Fruit fly (Drosophila melanogaster) whole organism, embryonic: ENCODE results near the gene veli.

Experiments
- Atf3 ChIP-seq: fragments of 200-800 bp; sonication (Bioruptor generic); optimal IDR thresholded peaks from 3 replicates; lab custom pipeline; 2016; ENCODE audit warnings: missing biosample characterization, missing genetic modification characterization
- BEAF-32 ChIP-seq: fragments of 200-800 bp; sonication (Bioruptor generic); optimal IDR thresholded peaks from 3 replicates; lab custom pipeline; 2017; ENCODE audit warnings: missing biosample characterization, missing genetic modification characterization, mild to moderate bottlenecking, moderate library complexity, missing genetic modification reagents
- Blimp-1 ChIP-seq: fragments of 200-800 bp; sonication (Bioruptor generic); optimal IDR thresholded peaks from 3 replicates; lab custom pipeline; 2018; ENCODE audit warnings: missing biosample characterization, missing genetic modification characterization, mild to moderate bottlenecking, moderate library complexity, missing genetic modification reagents
- CG10274 ChIP-seq: fragments of 200-800 bp; sonication (Bioruptor generic); optimal IDR thresholded peaks from 3 replicates; lab custom pipeline; 2017; ENCODE audit warnings: missing biosample characterization, mild to moderate bottlenecking, missing genetic modification characterization
- CG11247 ChIP-seq: fragments of 200-800 bp; sonication (Bioruptor generic); IDR thresholded peaks from 2 replicates; pipeline ENCODE4 v1.3.6; 2022; ENCODE audit warnings: missing biosample characterization, missing genetic modification characterization
- CG11398 ChIP-seq: fragments of 200-800 bp; sonication (Bioruptor generic); optimal IDR thresholded peaks from 2 replicates; lab custom pipeline; 2016; ENCODE audit warnings: missing biosample characterization, missing genetic modification characterization
- CG11696 ChIP-seq: fragments of 200-800 bp; sonication (Bioruptor generic); IDR thresholded peaks from 2 replicates; pipeline ENCODE4 v1.3.6; 2022; ENCODE audit warnings: missing biosample characterization, missing genetic modification characterization
- CG12219 ChIP-seq: fragments of 200-800 bp; sonication (Bioruptor generic); optimal IDR thresholded peaks from 3 replicates; lab custom pipeline; 2018; ENCODE audit warnings: missing biosample characterization, mild to moderate bottlenecking, missing genetic modification characterization
- CG13287 ChIP-seq: fragments of 200-800 bp; sonication (Bioruptor generic); IDR thresholded peaks from 2 replicates; pipeline ENCODE4 v1.3.6; 2022; ENCODE audit warnings: missing biosample characterization, missing genetic modification characterization; ENCODE audit not compliant: partially characterized antibody
- CG15011 ChIP-seq: fragments of 200-800 bp; sonication (Bioruptor generic); optimal IDR thresholded peaks from 3 replicates; lab custom pipeline; 2018; ENCODE audit warnings: missing biosample characterization, mild to moderate bottlenecking, missing genetic modification characterization
- CG1602 ChIP-seq: fragments of 200-800 bp; sonication (Bioruptor generic); optimal IDR thresholded peaks from 3 replicates; lab custom pipeline; 2016; ENCODE audit warnings: missing biosample characterization, missing genetic modification characterization
- CG16813 ChIP-seq: fragments of 200-800 bp; sonication (Bioruptor generic); IDR thresholded peaks from 3 replicates; pipeline ENCODE4 v1.3.6; 2022; ENCODE audit warnings: missing biosample characterization, missing genetic modification characterization; ENCODE audit not compliant: partially characterized antibody
- CG16815 ChIP-seq: fragments of 200-800 bp; sonication (Bioruptor generic); optimal IDR thresholded peaks from 3 replicates; lab custom pipeline; 2017; ENCODE audit warnings: missing biosample characterization, mild to moderate bottlenecking, missing genetic modification characterization
- CG2678 ChIP-seq: fragments of 200-800 bp; sonication (Bioruptor generic); optimal IDR thresholded peaks from 3 replicates; lab custom pipeline; 2019; ENCODE audit warnings: missing biosample characterization, mild to moderate bottlenecking, missing genetic modification characterization, moderate library complexity
- CG32532 ChIP-seq: fragments of 200-800 bp; sonication (Bioruptor generic); IDR thresholded peaks from 2 replicates; pipeline ENCODE4 v1.3.6; 2022; ENCODE audit warnings: missing biosample characterization, missing genetic modification characterization
- CG32772 ChIP-seq: fragments of 200-800 bp; sonication (Bioruptor generic); IDR thresholded peaks from 2 replicates; pipeline ENCODE4 v1.3.6; 2022; ENCODE audit warnings: missing biosample characterization, missing genetic modification characterization
- CG34422 ChIP-seq: fragments of 200-800 bp; sonication (Bioruptor generic); IDR thresholded peaks from 3 replicates; pipeline ENCODE4 v1.3.6; 2022; ENCODE audit warnings: missing biosample characterization, missing genetic modification characterization
- CG3726 ChIP-seq: fragments of 200-800 bp; sonication (Bioruptor generic); IDR thresholded peaks from 3 replicates; pipeline ENCODE4, ENCODE4 v1.3.6; 2022; ENCODE audit warnings: missing biosample characterization, missing genetic modification characterization
- CG4707 ChIP-seq: fragments of 200-800 bp; sonication (Bioruptor generic); optimal IDR thresholded peaks from 2 replicates; lab custom pipeline; 2018; ENCODE audit warnings: missing biosample characterization, mild to moderate bottlenecking, missing genetic modification characterization, moderate library complexity
- CG5180 ChIP-seq: fragments of 200-800 bp; sonication (Bioruptor generic); optimal IDR thresholded peaks from 3 replicates; lab custom pipeline; 2017; ENCODE audit warnings: missing biosample characterization, missing genetic modification characterization, mild to moderate bottlenecking, moderate library complexity, missing genetic modification reagents
- CG5245 ChIP-seq: fragments of 200-800 bp; sonication (Bioruptor generic); optimal IDR thresholded peaks from 3 replicates; lab custom pipeline; 2016; ENCODE audit warnings: missing biosample characterization, missing genetic modification characterization
- CG5953 ChIP-seq: fragments of 200-800 bp; sonication (Bioruptor generic); IDR thresholded peaks from 2 replicates; pipeline ENCODE4 v1.3.6; 2022; ENCODE audit warnings: missing biosample characterization, missing genetic modification characterization
- CG6689 ChIP-seq: fragments of 200-800 bp; sonication (Bioruptor generic); IDR thresholded peaks from 2 replicates; pipeline ENCODE4 v1.3.6; 2022; ENCODE audit warnings: missing biosample characterization, missing genetic modification characterization
- CG7928 ChIP-seq: fragments of 200-800 bp; sonication (Bioruptor generic); optimal IDR thresholded peaks from 2 replicates; lab custom pipeline; 2017; ENCODE audit warnings: missing biosample characterization, mild to moderate bottlenecking, missing genetic modification characterization
- CG8281 ChIP-seq: fragments of 200-800 bp; sonication (Bioruptor generic); optimal IDR thresholded peaks from 2 replicates; lab custom pipeline; 2018; ENCODE audit warnings: missing biosample characterization, mild to moderate bottlenecking, missing genetic modification characterization, moderate library complexity
- CG8765 ChIP-seq: fragments of 200-800 bp; sonication (Bioruptor generic); IDR thresholded peaks from 2 replicates; pipeline ENCODE4 v1.3.6; 2022; ENCODE audit warnings: missing biosample characterization, missing genetic modification characterization
- CG9215 ChIP-seq: fragments of 200-800 bp; sonication (Bioruptor generic); IDR thresholded peaks from 2 replicates; pipeline ENCODE4 v1.3.6; 2022; ENCODE audit warnings: missing biosample characterization, missing genetic modification characterization
- Dfd ChIP-seq, 2 experiments: fragments of >200 bp; optimal IDR thresholded peaks; 2 replicates each; lab custom pipeline; 2017; ENCODE audit warnings: missing biosample characterization in 2 of 2, missing genetic modification characterization in 2 of 2
- GATAe ChIP-seq: fragments of 200-800 bp; sonication (Bioruptor generic); conservative IDR thresholded peaks from 2 replicates; pipeline ENCODE4 v1.3.6; 2022; ENCODE audit warnings: missing biosample characterization, missing genetic modification characterization
- Hr78 ChIP-seq, 2 experiments: fragments of 200-800 bp in 1 of 2; fragments of >200 bp in 1 of 2; sonication (Bioruptor generic) in 1 of 2; optimal IDR thresholded peaks; 2 replicates each; lab custom pipeline; 2017 to 2019; ENCODE audit warnings: missing biosample characterization in 2 of 2, missing genetic modification characterization in 2 of 2, mild to moderate bottlenecking in 1 of 2, moderate library complexity in 1 of 2
- Lpt ChIP-seq: fragments of >200 bp; optimal IDR thresholded peaks from 2 replicates; lab custom pipeline; 2018; ENCODE audit warnings: missing biosample characterization, missing genetic modification characterization
- Meics ChIP-seq: fragments of 200-800 bp; sonication (Bioruptor generic); optimal IDR thresholded peaks from 2 replicates; lab custom pipeline; 2017; ENCODE audit warnings: missing biosample characterization, mild to moderate bottlenecking, missing genetic modification characterization
- Nf-YA ChIP-seq: fragments of 200-800 bp; sonication (Bioruptor generic); IDR thresholded peaks from 2 replicates; pipeline ENCODE4 v1.3.6; 2022; ENCODE audit warnings: missing biosample characterization, missing genetic modification characterization
- Oli ChIP-seq: fragments of 200-800 bp; sonication (Bioruptor generic); optimal IDR thresholded peaks from 2 replicates; lab custom pipeline; 2018; ENCODE audit warnings: missing biosample characterization, mild to moderate bottlenecking, missing genetic modification characterization, moderate library complexity
- Ptx1 ChIP-seq: fragments of 200-800 bp; sonication (Bioruptor generic); IDR thresholded peaks from 2 replicates; pipeline ENCODE4 v1.3.6; 2022; ENCODE audit warnings: missing biosample characterization, missing genetic modification characterization
- bab2 ChIP-seq: fragments of 200-800 bp; sonication (Bioruptor generic); optimal IDR thresholded peaks from 2 replicates; lab custom pipeline; 2016; ENCODE audit warnings: missing biosample characterization, missing genetic modification characterization
- dati ChIP-seq: fragments of 200-800 bp; sonication (Bioruptor generic); IDR thresholded peaks from 2 replicates; pipeline ENCODE4 v1.3.6; 2022; ENCODE audit warnings: missing biosample characterization, missing genetic modification characterization
- emc ChIP-seq: fragments of 200-800 bp; sonication (Bioruptor generic); optimal IDR thresholded peaks from 2 replicates; lab custom pipeline; 2016; ENCODE audit warnings: missing biosample characterization, missing genetic modification characterization
- eve ChIP-seq, 2 experiments: fragments of >200 bp; optimal IDR thresholded peaks; 2 replicates each; lab custom pipeline; 2017; ENCODE audit warnings: missing biosample characterization in 2 of 2, missing genetic modification characterization in 2 of 2
- fd96Cb ChIP-seq: fragments of 200-800 bp; sonication (Bioruptor generic); optimal IDR thresholded peaks from 2 replicates; lab custom pipeline; 2018; ENCODE audit warnings: missing biosample characterization, mild to moderate bottlenecking, missing genetic modification characterization, moderate library complexity
- gt ChIP-seq: fragments of 200-800 bp; sonication (Bioruptor generic); IDR thresholded peaks from 2 replicates; pipeline ENCODE4 v1.3.6; 2022; ENCODE audit warnings: missing biosample characterization, missing genetic modification characterization
- ham ChIP-seq: fragments of 200-800 bp; sonication (Bioruptor generic); IDR thresholded peaks from 2 replicates; pipeline ENCODE4 v1.3.6; 2022; ENCODE audit warnings: missing biosample characterization, missing genetic modification characterization
- insv ChIP-seq, 2 experiments: fragments of 200-800 bp; sonication (Bioruptor generic); optimal IDR thresholded peaks; 3 replicates each; lab custom pipeline; 2016 to 2018; ENCODE audit warnings: missing biosample characterization in 2 of 2, missing genetic modification characterization in 2 of 2
- jing ChIP-seq: fragments of 200-800 bp; sonication (Bioruptor generic); optimal IDR thresholded peaks from 2 replicates; lab custom pipeline; 2018; ENCODE audit warnings: missing biosample characterization, mild to moderate bottlenecking, missing genetic modification characterization
- knrl ChIP-seq: fragments of 200-800 bp; sonication (Bioruptor generic); IDR thresholded peaks from 3 replicates; pipeline ENCODE4 v1.3.6; 2022; ENCODE audit warnings: missing biosample characterization, missing genetic modification characterization; ENCODE audit not compliant: partially characterized antibody
- lbe ChIP-seq: fragments of 200-800 bp; sonication (Bioruptor generic); optimal IDR thresholded peaks from 2 replicates; lab custom pipeline; 2016; ENCODE audit warnings: missing biosample characterization, mild to moderate bottlenecking, missing genetic modification characterization
- nau ChIP-seq: fragments of 200-800 bp; sonication (Bioruptor generic); optimal IDR thresholded peaks from 3 replicates; lab custom pipeline; 2017; ENCODE audit warnings: missing biosample characterization, mild to moderate bottlenecking, missing genetic modification characterization, missing genetic modification reagents
- nom ChIP-seq: fragments of 200-800 bp; sonication (Bioruptor generic); optimal IDR thresholded peaks from 2 replicates; lab custom pipeline; 2017; ENCODE audit warnings: missing biosample characterization, missing genetic modification characterization, mild to moderate bottlenecking, moderate library complexity, missing genetic modification reagents
- pros ChIP-seq: fragments of 200-800 bp; sonication (Bioruptor generic); optimal IDR thresholded peaks from 3 replicates; lab custom pipeline; 2019; ENCODE audit warnings: missing biosample characterization, mild to moderate bottlenecking, missing genetic modification characterization, moderate library complexity
- sens ChIP-seq: fragments of 200-800 bp; sonication (Bioruptor generic); peaks from one replicate; lab custom pipeline; 2016; ENCODE audit warnings: missing biosample characterization, missing genetic modification characterization
- stc ChIP-seq: fragments of 200-800 bp; sonication (Bioruptor generic); IDR thresholded peaks from 2 replicates; pipeline ENCODE4 v1.3.6; 2022; ENCODE audit warnings: missing biosample characterization, missing genetic modification characterization
- vvl ChIP-seq: fragments of 200-800 bp; sonication (Bioruptor generic); IDR thresholded peaks from 2 replicates; pipeline ENCODE4 v1.3.6; 2022; ENCODE audit warnings: missing biosample characterization, missing genetic modification characterization

veli gene

dm6 chr3R:25080446-25080845 is 15.1 kb upstream of the veli start (continued):
- TF ChIP-seq knrl (GFP tag; lab: Robert Waterston, UW) (no peak), CG8765 (GFP tag; lab: Robert Waterston, UW) (no peak), lbe (GFP tag; lab: Kevin White, UChicago) (no peak), Lpt (GFP tag; lab: Kevin White, UChicago) (no peak), eve (GFP tag; optimal IDR thresholded peaks at IDR 0.05; lab: Kevin White, UChicago) (no peak), CG4707 (GFP tag; lab: Kevin White, UChicago) (no peak), CG32532 (GFP tag; lab: Robert Waterston, UW) (no peak), CG16815 (no peak), nom (GFP tag; lab: Kevin White, UChicago) (no peak), CG16813 (GFP tag; lab: Robert Waterston, UW) (no peak), CG3726 (GFP tag; lab: Robert Waterston, UW) (no peak), fd96Cb (no peak), Hr78 (GFP tag; optimal IDR thresholded peaks at IDR 0.05; lab: Kevin White, UChicago) (no peak), CG34422 (GFP tag; lab: Robert Waterston, UW) (no peak), CG5953 (no peak), dati (GFP tag; lab: Robert Waterston, UW) (no peak), CG11398 (GFP tag; lab: Kevin White, UChicago) (no peak), CG15011 (GFP tag; lab: Kevin White, UChicago) (no peak), CG12219 (GFP tag; lab: Kevin White, UChicago) (no peak), CG2678 (tag; lab: Kevin White, UChicago) (no peak), BEAF-32 (no peak), Dfd (GFP tag; optimal IDR thresholded peaks at IDR 0.05; lab: Kevin White, UChicago) (no peak), CG6689 (GFP tag; lab: Robert Waterston, UW) (no peak), Ptx1 (GFP tag; lab: Robert Waterston, UW) (no peak), sens (peak; percentile 37), CG1602 (GFP tag; lab: Kevin White, UChicago) (no peak), GATAe (no peak), jing (GFP tag; lab: Kevin White, UChicago) (peak; percentile 85), pros (GFP tag; lab: Kevin White, UChicago) (no peak), Blimp-1 (GFP tag; lab: Kevin White, UChicago) (no peak), CG32772 (GFP tag; lab: Robert Waterston, UW) (no peak), Atf3 (GFP tag; lab: Kevin White, UChicago) (no peak), CG11696 (no peak), CG9215 (GFP tag; lab: Robert Waterston, UW) (no peak), CG5245 (GFP tag; lab: Kevin White, UChicago) (no peak), CG8281 (tag; lab: Kevin White, UChicago) (no peak), gt (GFP tag; lab: Robert Waterston, UW) (no peak), Meics (no peak), Oli (no peak), CG13287 (no peak), stc (GFP tag; lab: Robert Waterston, UW) (peak; percentile 37; the same call in 1 of the 2 replicates), bab2 (GFP tag; lab: Kevin White, UChicago) (no peak), insv (GFP tag; optimal IDR thresholded peaks at IDR 0.05; lab: Kevin White, UChicago) (no peak), vvl (no peak; the same call in 1 of the 2 replicates), CG7928 (GFP tag; lab: Kevin White, UChicago) (no peak), ham (GFP tag; lab: Robert Waterston, UW) (no peak), Nf-YA (peak; percentile 99), emc (GFP tag; lab: Kevin White, UChicago) (no peak), CG5180 (GFP tag; lab: Kevin White, UChicago) (no peak), CG11247 (GFP tag; lab: Robert Waterston, UW) (no peak), CG10274 (GFP tag; lab: Kevin White, UChicago) (no peak), nau (no peak)
